Worm (Caenorhabditis elegans): ENCODE results near the gene srz-95.

ce11 chrV:17005189-17005588 is 13.4 kb downstream of the srz-95 start, which contains the start of gene srh-131:
- TF ChIP-seq ceh-36 (tag; optimal IDR thresholded peaks at IDR 0.05), result no peak
- TF ChIP-seq pes-1 (GFP tag; IDR thresholded peaks at IDR 0.05), result no peak
- TF ChIP-seq ama-1 (optimal IDR thresholded peaks at IDR 0.05), result no peak

Measured in whole organism, early embryonic.